Worm (Caenorhabditis elegans): ENCODE results near the gene clec-61.

DNA sequence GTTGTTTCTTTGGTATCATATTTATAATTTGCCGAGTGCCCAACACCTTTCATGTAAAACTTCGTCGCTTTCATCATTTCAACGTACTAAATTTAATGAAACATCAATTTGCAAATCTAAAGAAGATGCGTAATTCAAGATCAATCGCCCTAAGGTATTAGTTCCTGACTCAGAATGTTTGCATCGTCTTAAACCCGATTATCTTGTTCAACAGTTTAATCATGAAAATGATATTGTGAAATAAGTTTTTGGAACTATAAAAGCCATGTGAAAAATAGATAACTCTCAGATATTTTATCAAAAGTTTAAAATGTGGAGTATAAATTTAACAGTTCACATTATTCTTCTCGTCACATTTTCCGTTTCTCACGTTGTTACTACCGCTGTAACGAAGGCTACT, 50.4 kb downstream of the clec-61 start, which contains the start of gene E04D5.4:
- TF ChIP-seq snpc-4 (GFP tag; optimal IDR thresholded peaks at IDR 0.05): no peak
- TF ChIP-seq snpc-4 (tag; optimal IDR thresholded peaks at IDR 0.05): no peak
- TF ChIP-seq Y79H2A.3 (GFP tag; conservative IDR thresholded peaks at IDR 0.05): no peak
- no peak for TF ChIP-seq ztf-22 (GFP tag; optimal IDR thresholded peaks at IDR 0.05)

Data from whole organism, young adult.